Fruit fly (Drosophila melanogaster) whole organism, pupa: Measurements from ENCODE around the gene CG14362.

Source experiments
- CG10348 ChIP-seq: fragments of 200-800 bp; sonication (Bioruptor generic); IDR thresholded peaks from 2 replicates; pipeline ENCODE4 v1.3.6; 2022; ENCODE audit warnings: missing biosample characterization, missing genetic modification characterization
- CG12605 ChIP-seq: fragments of 200-800 bp; sonication (Bioruptor generic); IDR thresholded peaks from 2 replicates; pipeline ENCODE4 v1.3.6; 2022; ENCODE audit warnings: missing biosample characterization, missing genetic modification characterization
- CG13204 ChIP-seq: fragments of 200-800 bp; sonication (Bioruptor generic); optimal IDR thresholded peaks from 2 replicates; lab custom pipeline; 2018; ENCODE audit warnings: missing biosample characterization, mild to moderate bottlenecking, missing genetic modification characterization, moderate library complexity
- CG14655 ChIP-seq: fragments of 200-800 bp; sonication (Bioruptor generic); optimal IDR thresholded peaks from 3 replicates; lab custom pipeline; 2017; ENCODE audit warnings: mild to moderate bottlenecking, missing biosample characterization, missing genetic modification reagents, missing genetic modification characterization
- CG15710 ChIP-seq: fragments of 200-800 bp; sonication (Bioruptor generic); optimal IDR thresholded peaks from 2 replicates; lab custom pipeline; 2018; ENCODE audit warnings: missing biosample characterization, mild to moderate bottlenecking, missing genetic modification characterization, moderate library complexity
- CG17806 ChIP-seq: fragments of 200-800 bp; sonication (Bioruptor generic); optimal IDR thresholded peaks from 2 replicates; lab custom pipeline; 2018; ENCODE audit warnings: missing biosample characterization, mild to moderate bottlenecking, missing genetic modification characterization, moderate library complexity
- CG32121 ChIP-seq: fragments of 200-800 bp; sonication (Bioruptor generic); IDR thresholded peaks from 2 replicates; pipeline ENCODE4 v1.3.6; 2022; ENCODE audit warnings: missing biosample characterization, missing genetic modification characterization
- CG34367 ChIP-seq: fragments of 200-800 bp; sonication (Bioruptor generic); optimal IDR thresholded peaks from 2 replicates; lab custom pipeline; 2018; ENCODE audit warnings: missing biosample characterization, mild to moderate bottlenecking, missing genetic modification characterization
- CG4496 ChIP-seq: fragments of 200-800 bp; sonication (Bioruptor generic); IDR thresholded peaks from 3 replicates; pipeline ENCODE4 v1.3.6; 2022; ENCODE audit warnings: missing biosample characterization, missing genetic modification characterization
- CG8159 ChIP-seq: fragments of 200-800 bp; sonication (Bioruptor generic); optimal IDR thresholded peaks from 3 replicates; lab custom pipeline; 2018; ENCODE audit warnings: missing biosample characterization, mild to moderate bottlenecking, missing genetic modification characterization, moderate library complexity
- CG8301 ChIP-seq: fragments of 200-800 bp; sonication (Bioruptor generic); optimal IDR thresholded peaks from 2 replicates; lab custom pipeline; 2018; ENCODE audit warnings: missing biosample characterization, mild to moderate bottlenecking, missing genetic modification characterization
- CG9948 ChIP-seq: fragments of 200-800 bp; sonication (Bioruptor generic); optimal IDR thresholded peaks from 2 replicates; lab custom pipeline; 2018; ENCODE audit warnings: missing biosample characterization, mild to moderate bottlenecking, missing genetic modification characterization, moderate library complexity
- D1 ChIP-seq: fragments of 200-800 bp; sonication (Bioruptor generic); optimal IDR thresholded peaks from 2 replicates; lab custom pipeline; 2018; ENCODE audit warnings: missing biosample characterization, mild to moderate bottlenecking, missing genetic modification characterization, moderate library complexity
- EcR ChIP-seq: fragments of 200-800 bp; sonication (Bioruptor generic); optimal IDR thresholded peaks from 3 replicates; lab custom pipeline; 2019; ENCODE audit warnings: missing biosample characterization, missing genetic modification characterization, mild to moderate bottlenecking, moderate library complexity, missing genetic modification reagents
- Ets98B ChIP-seq: fragments of 200-800 bp; sonication (Bioruptor generic); IDR thresholded peaks from 2 replicates; pipeline ENCODE4 v1.3.6; 2022; ENCODE audit warnings: missing biosample characterization, missing genetic modification characterization
- Pif1A ChIP-seq: fragments of 200-800 bp; sonication (Bioruptor generic); optimal IDR thresholded peaks from 3 replicates; lab custom pipeline; 2016; ENCODE audit warnings: missing biosample characterization, missing genetic modification characterization
- Pif1B ChIP-seq: fragments of 200-800 bp; sonication (Bioruptor generic); optimal IDR thresholded peaks from 3 replicates; lab custom pipeline; 2016; ENCODE audit warnings: missing biosample characterization, missing genetic modification characterization
- Snoo ChIP-seq: fragments of 200-800 bp; sonication (Bioruptor generic); optimal IDR thresholded peaks from 3 replicates; lab custom pipeline; 2017; ENCODE audit warnings: missing biosample characterization, mild to moderate bottlenecking, missing genetic modification characterization, inconsistent platforms
- fd96Ca ChIP-seq: fragments of 200-800 bp; sonication (Bioruptor generic); IDR thresholded peaks from 3 replicates; pipeline ENCODE4 v1.3.6; 2022; ENCODE audit warnings: missing biosample characterization, missing genetic modification characterization
- gl ChIP-seq: fragments of 200-800 bp; sonication (Bioruptor generic); optimal IDR thresholded peaks from 2 replicates; lab custom pipeline; 2018; ENCODE audit warnings: missing biosample characterization, mild to moderate bottlenecking, missing genetic modification characterization
- rn ChIP-seq: fragments of 200-800 bp; sonication (Bioruptor generic); IDR thresholded peaks from 2 replicates; pipeline ENCODE4 v1.3.6; 2022; ENCODE audit warnings: missing biosample characterization, missing genetic modification characterization

CG14362 gene

dm6 chr3R:13832950-13833349, 22.3 kb downstream of the CG14362 start:
- TF ChIP-seq CG4496 (GFP tag; lab: Robert Waterston, UW) (peak; percentile 55; the same call in 1 of the 3 replicates), Pif1A (GFP tag; lab: Kevin White, UChicago) (no peak)

dm6 chr3R:13831596-13832119, 23.6 kb downstream of the CG14362 start:
- TF ChIP-seq D1 (tag; lab: Kevin White, UChicago), result no peak
- TF ChIP-seq CG10348 (GFP tag; lab: Robert Waterston, UW), result no peak
- peak; percentile 72 for TF ChIP-seq Pif1B (GFP tag; lab: Kevin White, UChicago)
- TF ChIP-seq CG12605, result 0 out of 2 replicates have a peak, but pooled peaks have one; percentile 22
- peak; percentile 84 for TF ChIP-seq fd96Ca (GFP tag; lab: Robert Waterston, UW)
- no peak for TF ChIP-seq gl
- TF ChIP-seq CG8301 (tag; lab: Kevin White, UChicago), result no peak
- peak; percentile 26 for TF ChIP-seq CG14655 (GFP tag; lab: Kevin White, UChicago)
- peak; percentile 70 for TF ChIP-seq CG15710 (tag; lab: Kevin White, UChicago)
- peak; percentile 93 for TF ChIP-seq Ets98B (GFP tag; lab: Robert Waterston, UW)
- TF ChIP-seq CG17806, result peak; percentile 1
- TF ChIP-seq CG13204 (GFP tag; lab: Kevin White, UChicago), result peak; percentile 42
- no peak for TF ChIP-seq EcR
- TF ChIP-seq CG4496 (GFP tag; lab: Robert Waterston, UW), result no peak
- peak; percentile 61 for TF ChIP-seq Pif1A (GFP tag; lab: Kevin White, UChicago)
- 0 out of 2 replicates have a peak, but pooled peaks have one; percentile 21 for TF ChIP-seq rn (GFP tag; lab: Robert Waterston, UW)
- TF ChIP-seq Snoo (tag; lab: Kevin White, UChicago), result peak; percentile 89
- TF ChIP-seq CG8159 (tag; lab: Kevin White, UChicago), result peak; percentile 43
- no peak for TF ChIP-seq CG34367 (tag; lab: Kevin White, UChicago)
- TF ChIP-seq CG32121 (GFP tag; lab: Robert Waterston, UW), result peak; percentile 90
- TF ChIP-seq CG9948 (tag; lab: Kevin White, UChicago), result peak; percentile 38
- TF ChIP-seq, all 21 proteins: peak for 14

dm6 chr3R:13831042-13831441, 24.2 kb downstream of the CG14362 start:
- peak; percentile 6 for TF ChIP-seq CG8159 (tag; lab: Kevin White, UChicago)
- no peak for TF ChIP-seq D1 (tag; lab: Kevin White, UChicago)
- no peak for TF ChIP-seq CG9948 (tag; lab: Kevin White, UChicago)
- TF ChIP-seq gl, result no peak
- peak; percentile 35; the same call in 1 of the 2 replicates for TF ChIP-seq rn (GFP tag; lab: Robert Waterston, UW)
- no peak for TF ChIP-seq CG34367 (tag; lab: Kevin White, UChicago)
- TF ChIP-seq fd96Ca (GFP tag; lab: Robert Waterston, UW), result peak; percentile 39; the same call in 1 of the 3 replicates
- no peak for TF ChIP-seq EcR
- no peak for TF ChIP-seq Pif1B (GFP tag; lab: Kevin White, UChicago)
- TF ChIP-seq CG10348 (GFP tag; lab: Robert Waterston, UW), result no peak
- TF ChIP-seq CG32121 (GFP tag; lab: Robert Waterston, UW), result peak; percentile 73
- TF ChIP-seq Pif1A (GFP tag; lab: Kevin White, UChicago), result peak; percentile 24
- TF ChIP-seq CG4496 (GFP tag; lab: Robert Waterston, UW), result peak; percentile 64
- peak; percentile 10 for TF ChIP-seq CG17806
- no peak for TF ChIP-seq CG12605
- TF ChIP-seq CG8301 (tag; lab: Kevin White, UChicago), result peak; percentile 21
- TF ChIP-seq CG14655 (GFP tag; lab: Kevin White, UChicago), result peak; percentile 32
- TF ChIP-seq Ets98B (GFP tag; lab: Robert Waterston, UW), result peak; percentile 59
- no peak for TF ChIP-seq CG15710 (tag; lab: Kevin White, UChicago)
- no peak for TF ChIP-seq Snoo (tag; lab: Kevin White, UChicago)
- TF ChIP-seq CG13204 (GFP tag; lab: Kevin White, UChicago), result no peak

dm6 chr3R:13827953-13828922, 27.0 kb downstream of the CG14362 start, which contains the start of gene Mst87F:
Gene Mst87F, minus strand, starts transcription at chr3R:13828008.
- TF ChIP-seq fd96Ca (GFP tag; lab: Robert Waterston, UW), result no peak
- peak; percentile 84 for TF ChIP-seq EcR

dm6 chr3R:13822602-13823220, 32.5 kb downstream of the CG14362 start:
- TF ChIP-seq rn (GFP tag; lab: Robert Waterston, UW) (no peak), CG13204 (GFP tag; lab: Kevin White, UChicago) (no peak), CG8159 (tag; lab: Kevin White, UChicago) (no peak), CG9948 (tag; lab: Kevin White, UChicago) (no peak), gl (no peak), CG15710 (tag; lab: Kevin White, UChicago) (no peak), EcR (no peak), CG8301 (tag; lab: Kevin White, UChicago) (no peak), Snoo (tag; lab: Kevin White, UChicago) (no peak), CG12605 (no peak), CG34367 (tag; lab: Kevin White, UChicago) (no peak), Pif1A (GFP tag; lab: Kevin White, UChicago) (no peak)
